Worm (Caenorhabditis elegans): ENCODE data around the gene hal-3.
A peak's percentile ranks its signal among the peaks of the same experiment; 100 is the strongest.

Gene hal-3

ce11 chrII:9621121-9621520 lies 4.2 kb upstream of the hal-3 start (continued):
- no peak for TF ChIP-seq rbr-2 (tag; optimal IDR thresholded peaks at IDR 0.05)

ce11 chrII:9620616-9621015 lies 3.7 kb upstream of the hal-3 start:
- peak; percentile 12 for TF ChIP-seq nhr-102 (tag; optimal IDR thresholded peaks at IDR 0.05)
- peak; percentile 89 for TF ChIP-seq dmd-6 (GFP tag; IDR thresholded peaks at IDR 0.05)
- TF ChIP-seq lin-38 (GFP tag; IDR thresholded peaks at IDR 0.05): no peak
- TF ChIP-seq nhr-111 (GFP tag; optimal IDR thresholded peaks at IDR 0.05): no peak
- TF ChIP-seq lin-1 (GFP tag; IDR thresholded peaks at IDR 0.05): 0 out of 2 replicates have a peak, but pooled peaks have one; percentile 10
- peak; percentile 21 for TF ChIP-seq lin-13 (GFP tag; optimal IDR thresholded peaks at IDR 0.05)
- peak; percentile 65 for TF ChIP-seq T20F7.1 (GFP tag; optimal IDR thresholded peaks at IDR 0.05)
- TF ChIP-seq ceh-32 (tag; optimal IDR thresholded peaks at IDR 0.05; ENCODE audit: poor library complexity): no peak
- TF ChIP-seq daf-16 (GFP tag; optimal IDR thresholded peaks at IDR 0.05): no peak
- peak; percentile 19 for TF ChIP-seq daf-16 (tag; optimal IDR thresholded peaks at IDR 0.05)
- no peak for TF ChIP-seq pha-4 (GFP tag; IDR thresholded peaks at IDR 0.05)
- no peak for TF ChIP-seq pha-4 (tag; optimal IDR thresholded peaks at IDR 0.05)
- peak; percentile 76 for TF ChIP-seq php-3 (GFP tag; IDR thresholded peaks at IDR 0.05)
- no peak for TF ChIP-seq jun-1 (tag; optimal IDR thresholded peaks at IDR 0.05)
- 0 out of 2 replicates have a peak, but pooled peaks have one; percentile 10 for TF ChIP-seq zfp-3 (GFP tag; conservative IDR thresholded peaks at IDR 0.05)
- TF ChIP-seq ceh-20 (GFP tag; IDR thresholded peaks at IDR 0.05): 0 out of 2 replicates have a peak, but pooled peaks have one; percentile 32
- TF ChIP-seq snpc-1.2 (GFP tag; IDR thresholded peaks at IDR 0.05): no peak
- TF ChIP-seq ceh-82 (tag; optimal IDR thresholded peaks at IDR 0.05): no peak
- TF ChIP-seq mep-1 (tag; optimal IDR thresholded peaks at IDR 0.05): no peak

ce11 chrII:9619995-9620535 lies 3.1 kb upstream of the hal-3 start:
- TF ChIP-seq unc-62 (GFP tag; optimal IDR thresholded peaks at IDR 0.05 in 1 of 2): peak in 1 of 2 experiments; percentile 91
- TF ChIP-seq unc-62 (tag; optimal IDR thresholded peaks at IDR 0.05): no peak
- TF ChIP-seq mes-2 (tag; optimal IDR thresholded peaks at IDR 0.05; ENCODE audit: poor library complexity, severe bottlenecking): peak; percentile 17
- TF ChIP-seq jun-1 (tag; optimal IDR thresholded peaks at IDR 0.05): no peak
- TF ChIP-seq dmd-9 (GFP tag; IDR thresholded peaks at IDR 0.05): no peak
- peak; percentile 14 for TF ChIP-seq zip-2 (tag; optimal IDR thresholded peaks at IDR 0.05)
- no peak for TF ChIP-seq duxl-1 (tag; optimal IDR thresholded peaks at IDR 0.05; ENCODE audit: poor library complexity)
- peak in 1 of 2 experiments; percentile 9 for TF ChIP-seq lsy-2 (tag; optimal IDR thresholded peaks at IDR 0.05)
- peak; percentile 24 for TF ChIP-seq nhr-11 (tag; optimal IDR thresholded peaks at IDR 0.05)
- peak; percentile 7; the same call in 1 of the 2 replicates for TF ChIP-seq lin-38 (GFP tag; IDR thresholded peaks at IDR 0.05)
- no peak for TF ChIP-seq nhr-10 (tag; optimal IDR thresholded peaks at IDR 0.05)
- no peak for TF ChIP-seq ctbp-1 (GFP tag; IDR thresholded peaks at IDR 0.05)
- TF ChIP-seq hif-1 (tag; optimal IDR thresholded peaks at IDR 0.05): peak in 1 of 2 experiments; percentile 0
- TF ChIP-seq mdl-1 (tag; optimal IDR thresholded peaks at IDR 0.05): peak in 1 of 2 experiments; percentile 60
- TF ChIP-seq R02D3.7 (tag; optimal IDR thresholded peaks at IDR 0.05): no peak
- peak; percentile 75 for TF ChIP-seq hlh-11 (tag; optimal IDR thresholded peaks at IDR 0.05)
- TF ChIP-seq sdz-12 (GFP tag; optimal IDR thresholded peaks at IDR 0.05): no peak
- TF ChIP-seq nhr-48 (tag; optimal IDR thresholded peaks at IDR 0.05): peak; percentile 35
- peak; percentile 41 for TF ChIP-seq pqm-1 (tag; optimal IDR thresholded peaks at IDR 0.05)
- peak; percentile 48 for TF ChIP-seq mxl-3 (GFP tag; optimal IDR thresholded peaks at IDR 0.05)
- TF ChIP-seq nhr-28 (tag; optimal IDR thresholded peaks at IDR 0.05): peak; percentile 66
- no peak for TF ChIP-seq nhr-42 (GFP tag; IDR thresholded peaks at IDR 0.05)
- TF ChIP-seq hmg-1.1 (GFP tag; IDR thresholded peaks at IDR 0.05): no peak; the same call in 1 of the 2 replicates
- TF ChIP-seq hlh-30 (tag; optimal IDR thresholded peaks at IDR 0.05; ENCODE audit: insufficient read depth): peak; percentile 34
- peak; percentile 3 for TF ChIP-seq dve-1 (tag; optimal IDR thresholded peaks at IDR 0.05; ENCODE audit: insufficient read depth)
- TF ChIP-seq ama-1 (optimal IDR thresholded peaks at IDR 0.05): peak; percentile 6

All from whole organism, L4 larva.